Worm (Caenorhabditis elegans) whole organism, mixed stage, embryonic: ENCODE results near the gene Y69A2AR.16.

Experiments used
- cnd-1 ChIP-seq: fragments of 200-800 bp; sonication (Bioruptor generic); optimal IDR thresholded peaks from 2 replicates; lab custom pipeline; 2018; ENCODE audit warnings: mild to moderate bottlenecking, missing genetic modification characterization, missing compliant biosample characterization
- elt-1 ChIP-seq: sonication (generic microtip); optimal IDR thresholded peaks from 2 replicates; lab custom pipeline; 2017; ENCODE audit warnings: missing genetic modification characterization, mild to moderate bottlenecking, missing compliant biosample characterization, antibody characterized with exemption, moderate library complexity, borderline replicate concordance; ENCODE audit not compliant: insufficient read depth
- lin-13 ChIP-seq: fragments of 150-350 bp; optimal IDR thresholded peaks from 2 replicates; lab custom pipeline; 2014; ENCODE audit warnings: missing biosample characterization, missing genetic modification characterization
- nhr-12 ChIP-seq: fragments of 150-350 bp; optimal IDR thresholded peaks from 2 replicates; lab custom pipeline; 2014; ENCODE audit warnings: missing biosample characterization, missing genetic modification characterization
- nhr-237 ChIP-seq: fragments of 150-350 bp; optimal IDR thresholded peaks from 2 replicates; lab custom pipeline; 2014; ENCODE audit warnings: missing biosample characterization, missing genetic modification characterization
- unc-39 ChIP-seq: fragments of 150-350 bp; optimal IDR thresholded peaks from 2 replicates; lab custom pipeline; 2014; ENCODE audit warnings: missing biosample characterization, missing genetic modification characterization
- unc-62 ChIP-seq: fragments of 150-350 bp; optimal IDR thresholded peaks from 2 replicates; lab custom pipeline; 2014; ENCODE audit warnings: missing biosample characterization, missing genetic modification reagents, missing genetic modification characterization

- no peak for TF ChIP-seq lin-13 (tag; lab: Kevin White, UChicago)
- no peak for TF ChIP-seq cnd-1 (tag; lab: Kevin White, UChicago)
- no peak for TF ChIP-seq unc-39 (tag; lab: Kevin White, UChicago)
- no peak for TF ChIP-seq elt-1 (tag; lab: Kevin White, UChicago)
- TF ChIP-seq nhr-237 (tag; lab: Kevin White, UChicago), result no peak
- no peak for TF ChIP-seq unc-62 (GFP tag; lab: Kevin White, UChicago)
- no peak for TF ChIP-seq nhr-12 (tag; lab: Kevin White, UChicago)
These were observed 33.4 kb upstream of the Y69A2AR.16 start, which contains the start of gene ilys-3 for ce11 chrIV:2464156-2464555.
